Fruit fly (Drosophila melanogaster) whole organism, adult: ENCODE results near the gene byn.

Experiments
- CG1620 ChIP-seq: fragments of 200-800 bp; sonication (Bioruptor generic); optimal IDR thresholded peaks from 2 replicates; lab custom pipeline; 2016; ENCODE audit warnings: missing biosample characterization, missing genetic modification characterization
- CG33017 ChIP-seq: fragments of 200-800 bp; sonication (Bioruptor generic); optimal IDR thresholded peaks from 2 replicates; lab custom pipeline; 2018; ENCODE audit warnings: missing biosample characterization, mild to moderate bottlenecking, missing genetic modification characterization, moderate library complexity
- CG5204 ChIP-seq: fragments of 200-800 bp; sonication (Bioruptor generic); optimal IDR thresholded peaks from 2 replicates; lab custom pipeline; 2016; ENCODE audit warnings: missing biosample characterization, missing genetic modification characterization
- CG7101 ChIP-seq: fragments of 200-800 bp; sonication (Bioruptor generic); optimal IDR thresholded peaks from 2 replicates; lab custom pipeline; 2018; ENCODE audit warnings: missing biosample characterization, mild to moderate bottlenecking, missing genetic modification characterization, moderate library complexity
- Crg-1 ChIP-seq: fragments of 200-800 bp; sonication (Bioruptor generic); optimal IDR thresholded peaks from 2 replicates; lab custom pipeline; 2016; ENCODE audit warnings: missing biosample characterization, missing genetic modification characterization
- Mnt ChIP-seq: fragments of 200-800 bp; sonication (Bioruptor generic); optimal IDR thresholded peaks from 2 replicates; lab custom pipeline; 2016; ENCODE audit warnings: missing biosample characterization, mild to moderate bottlenecking, missing genetic modification characterization
- toe ChIP-seq: fragments of 200-800 bp; sonication (Bioruptor generic); optimal IDR thresholded peaks from 2 replicates; lab custom pipeline; 2016; ENCODE audit warnings: missing biosample characterization, missing genetic modification characterization

DNA sequence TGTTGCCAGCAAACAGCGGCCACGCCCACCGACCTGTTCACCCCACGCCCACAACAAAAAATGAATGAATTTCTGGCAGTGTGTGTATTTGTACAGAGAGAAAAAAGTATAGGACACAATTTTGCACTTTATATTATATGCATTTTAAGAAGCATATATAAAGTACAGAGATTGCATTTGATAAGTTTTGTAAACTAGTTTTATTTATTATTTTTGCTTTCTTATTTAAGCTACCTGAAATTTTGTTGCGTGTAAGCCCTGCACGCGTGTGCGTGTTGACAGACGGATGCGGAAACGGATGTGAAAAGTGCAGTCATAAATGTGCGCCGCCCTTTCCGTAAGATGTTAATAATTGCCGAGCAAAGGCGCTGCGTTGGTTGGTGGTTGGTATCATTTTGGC, 30.7 kb upstream of the byn start:
- TF ChIP-seq CG1620: no peak
- no peak for TF ChIP-seq CG33017
- TF ChIP-seq CG5204 (GFP tag; lab: Kevin White, UChicago): no peak
- no peak for TF ChIP-seq Mnt (GFP tag; lab: Kevin White, UChicago)
- TF ChIP-seq toe: no peak
- TF ChIP-seq CG7101: no peak
- TF ChIP-seq Crg-1 (GFP tag; lab: Kevin White, UChicago): no peak
